Worm (Caenorhabditis elegans): Measurements from ENCODE around the gene srh-145.

- TF ChIP-seq mab-5 (tag; optimal IDR thresholded peaks at IDR 0.05) (no peak), mep-1 (tag; optimal IDR thresholded peaks at IDR 0.05) (no peak), elt-1 (tag; optimal IDR thresholded peaks at IDR 0.05; ENCODE audit: borderline replicate concordance, insufficient read depth) (no peak), lsy-2 (tag; optimal IDR thresholded peaks at IDR 0.05) (no peak), snpc-4 (tag; optimal IDR thresholded peaks at IDR 0.05) (no peak), blmp-1 (tag; optimal IDR thresholded peaks at IDR 0.05) (no peak), unc-39 (tag; optimal IDR thresholded peaks at IDR 0.05) (no peak), pha-4 (tag; optimal IDR thresholded peaks at IDR 0.05) (no peak), nhr-76 (tag; optimal IDR thresholded peaks at IDR 0.05) (no peak), nhr-28 (tag; optimal IDR thresholded peaks at IDR 0.05) (no peak), unc-62 (GFP tag; optimal IDR thresholded peaks at IDR 0.05) (no peak), nhr-237 (tag; optimal IDR thresholded peaks at IDR 0.05) (no peak), ceh-83 (GFP tag; optimal IDR thresholded peaks at IDR 0.05) (no peak), M03D4.4 (tag; optimal IDR thresholded peaks at IDR 0.05) (no peak)
Measured at ce11 chrV:16460866-16461265, 50.4 kb downstream of the srh-145 start, which contains the start of gene srh-142.

Data from whole organism, mixed stage, embryonic.